Fruit fly (Drosophila melanogaster) whole organism, embryonic: ENCODE measurements around the gene CG42268.

ENCODE experiments used
- Adf1 ChIP-seq: fragments of 200-800 bp; sonication (Bioruptor generic); IDR thresholded peaks from 2 replicates; pipeline ENCODE4 v1.3.6; 2022; ENCODE audit warnings: missing biosample characterization, missing genetic modification characterization
- Atf3 ChIP-seq: fragments of 200-800 bp; sonication (Bioruptor generic); optimal IDR thresholded peaks from 3 replicates; lab custom pipeline; 2016; ENCODE audit warnings: missing biosample characterization, missing genetic modification characterization
- Bgb ChIP-seq: fragments of 200-800 bp; sonication (Bioruptor generic); IDR thresholded peaks from 2 replicates; pipeline ENCODE4 v1.3.6; 2022; ENCODE audit warnings: missing biosample characterization, missing genetic modification characterization; ENCODE audit not compliant: partially characterized antibody
- CG10267 ChIP-seq: fragments of 200-800 bp; sonication (Bioruptor generic); optimal IDR thresholded peaks from 2 replicates; lab custom pipeline; 2018; ENCODE audit warnings: missing biosample characterization, mild to moderate bottlenecking, missing genetic modification characterization, moderate library complexity
- CG10321 ChIP-seq: fragments of 200-800 bp; sonication (Bioruptor generic); IDR thresholded peaks from 2 replicates; pipeline ENCODE4 v1.3.6; 2022; ENCODE audit warnings: missing biosample characterization, missing genetic modification characterization
- CG10366 ChIP-seq: fragments of 200-800 bp; sonication (Bioruptor generic); IDR thresholded peaks from 2 replicates; pipeline ENCODE4 v1.3.6; 2022; ENCODE audit warnings: missing biosample characterization, missing genetic modification characterization
- CG10979 ChIP-seq: fragments of 200-800 bp; sonication (Bioruptor generic); optimal IDR thresholded peaks from 2 replicates; lab custom pipeline; 2018; ENCODE audit warnings: missing biosample characterization, mild to moderate bottlenecking, missing genetic modification characterization, moderate library complexity
- CG12104 ChIP-seq: fragments of 200-800 bp; sonication (Bioruptor generic); optimal IDR thresholded peaks from 3 replicates; lab custom pipeline; 2016; ENCODE audit warnings: missing biosample characterization, missing genetic modification characterization
- CG14710 ChIP-seq: fragments of 200-800 bp; sonication (Bioruptor generic); optimal IDR thresholded peaks from 3 replicates; lab custom pipeline; 2019; ENCODE audit warnings: missing biosample characterization, mild to moderate bottlenecking, missing genetic modification characterization, moderate library complexity
- CG1529 ChIP-seq: fragments of 200-800 bp; sonication (Bioruptor generic); optimal IDR thresholded peaks from 3 replicates; lab custom pipeline; 2018; ENCODE audit warnings: missing biosample characterization, missing genetic modification characterization
- CG1647 ChIP-seq: fragments of 200-800 bp; sonication (Bioruptor generic); optimal IDR thresholded peaks from 3 replicates; lab custom pipeline; 2016; ENCODE audit warnings: missing biosample characterization, missing genetic modification characterization
- CG17385 ChIP-seq: fragments of 200-800 bp; sonication (Bioruptor generic); optimal IDR thresholded peaks from 3 replicates; lab custom pipeline; 2018; ENCODE audit warnings: missing biosample characterization, mild to moderate bottlenecking, missing genetic modification characterization
- CG18599 ChIP-seq: fragments of 200-800 bp; sonication (Bioruptor generic); optimal IDR thresholded peaks from 3 replicates; lab custom pipeline; 2017; ENCODE audit warnings: missing biosample characterization, missing genetic modification characterization, mild to moderate bottlenecking, moderate library complexity, missing genetic modification reagents
- CG2120 ChIP-seq: fragments of 200-800 bp; sonication (Bioruptor generic); optimal IDR thresholded peaks from 3 replicates; lab custom pipeline; 2016; ENCODE audit warnings: missing biosample characterization, missing genetic modification characterization
- CG2712 ChIP-seq: fragments of 200-800 bp; optimal IDR thresholded peaks from 3 replicates; lab custom pipeline; 2019; ENCODE audit warnings: missing biosample characterization, mild to moderate bottlenecking, missing genetic modification characterization, moderate library complexity
- CG32767 ChIP-seq: fragments of 200-800 bp; sonication (Bioruptor generic); IDR thresholded peaks from 2 replicates; pipeline ENCODE4 v1.3.6; 2022; ENCODE audit warnings: missing biosample characterization, missing genetic modification characterization
- CG32772 ChIP-seq: fragments of 200-800 bp; sonication (Bioruptor generic); IDR thresholded peaks from 2 replicates; pipeline ENCODE4 v1.3.6; 2022; ENCODE audit warnings: missing biosample characterization, missing genetic modification characterization
- CG4424 ChIP-seq: fragments of 200-800 bp; sonication (Bioruptor generic); optimal IDR thresholded peaks from 3 replicates; lab custom pipeline; 2016; ENCODE audit warnings: missing biosample characterization, missing genetic modification characterization
- CG4730 ChIP-seq: fragments of 200-800 bp; sonication (Bioruptor generic); IDR thresholded peaks from 2 replicates; pipeline ENCODE4 v1.3.6; 2022; ENCODE audit warnings: missing biosample characterization, missing genetic modification characterization
- CG5180 ChIP-seq: fragments of 200-800 bp; sonication (Bioruptor generic); optimal IDR thresholded peaks from 3 replicates; lab custom pipeline; 2017; ENCODE audit warnings: missing biosample characterization, missing genetic modification characterization, mild to moderate bottlenecking, moderate library complexity, missing genetic modification reagents
- CG5245 ChIP-seq: fragments of 200-800 bp; sonication (Bioruptor generic); optimal IDR thresholded peaks from 3 replicates; lab custom pipeline; 2016; ENCODE audit warnings: missing biosample characterization, missing genetic modification characterization
- CG6654 ChIP-seq: fragments of 200-800 bp; sonication (Bioruptor generic); optimal IDR thresholded peaks from 2 replicates; lab custom pipeline; 2017; ENCODE audit warnings: missing biosample characterization, mild to moderate bottlenecking, missing genetic modification characterization
- CG9215 ChIP-seq: fragments of 200-800 bp; sonication (Bioruptor generic); IDR thresholded peaks from 2 replicates; pipeline ENCODE4 v1.3.6; 2022; ENCODE audit warnings: missing biosample characterization, missing genetic modification characterization
- CG9437 ChIP-seq: fragments of 200-800 bp; sonication (Bioruptor generic); optimal IDR thresholded peaks from 2 replicates; lab custom pipeline; 2018; ENCODE audit warnings: missing biosample characterization, mild to moderate bottlenecking, missing genetic modification characterization
- Eip74EF ChIP-seq, 2 experiments: fragments of 200-800 bp in 1 of 2; fragments of >200 bp in 1 of 2; sonication (Bioruptor generic) in 1 of 2; optimal IDR thresholded peaks; 2 replicates each; lab custom pipeline; 2017 to 2019; ENCODE audit warnings: missing biosample characterization in 2 of 2, missing genetic modification characterization in 2 of 2, mild to moderate bottlenecking in 1 of 2, moderate library complexity in 1 of 2
- HLH4C ChIP-seq: fragments of 200-800 bp; sonication (Bioruptor generic); IDR thresholded peaks from 3 replicates; pipeline ENCODE4 v1.3.6; 2022; ENCODE audit warnings: missing biosample characterization, missing genetic modification characterization; ENCODE audit not compliant: partially characterized antibody
- Med ChIP-seq: fragments of 200-800 bp; sonication (Bioruptor generic); peaks from one replicate; lab custom pipeline; 2016; ENCODE audit warnings: missing biosample characterization, missing genetic modification characterization, mild to moderate bottlenecking, inconsistent platforms, moderate library complexity
- Meics ChIP-seq: fragments of 200-800 bp; sonication (Bioruptor generic); optimal IDR thresholded peaks from 2 replicates; lab custom pipeline; 2017; ENCODE audit warnings: missing biosample characterization, mild to moderate bottlenecking, missing genetic modification characterization
- NFAT ChIP-seq: fragments of 200-800 bp; sonication (Bioruptor generic); IDR thresholded peaks from 2 replicates; pipeline ENCODE4 v1.3.6; 2022; ENCODE audit warnings: missing biosample characterization, missing genetic modification characterization
- Neu2 ChIP-seq: fragments of 200-800 bp; sonication (Bioruptor generic); optimal IDR thresholded peaks from 3 replicates; lab custom pipeline; 2016; ENCODE audit warnings: missing biosample characterization, missing genetic modification characterization, borderline replicate concordance
- Opbp ChIP-seq: fragments of 200-800 bp; sonication (Bioruptor generic); IDR thresholded peaks from 3 replicates; pipeline ENCODE4 v1.3.6; 2022; ENCODE audit warnings: missing biosample characterization, missing genetic modification characterization; ENCODE audit not compliant: partially characterized antibody
- Pdp1 ChIP-seq, 2 experiments: fragments of 200-800 bp; sonication (Bioruptor generic); optimal IDR thresholded peaks; 3 replicates each; lab custom pipeline; 2016; ENCODE audit warnings: missing biosample characterization in 2 of 2, missing genetic modification characterization in 2 of 2, mild to moderate bottlenecking in 1 of 2, moderate library complexity in 1 of 2
- Ptx1 ChIP-seq: fragments of 200-800 bp; sonication (Bioruptor generic); IDR thresholded peaks from 2 replicates; pipeline ENCODE4 v1.3.6; 2022; ENCODE audit warnings: missing biosample characterization, missing genetic modification characterization
- Rfx ChIP-seq: fragments of 200-800 bp; sonication (Bioruptor generic); IDR thresholded peaks from 2 replicates; pipeline ENCODE4 v1.3.6; 2022; ENCODE audit warnings: missing biosample characterization, missing genetic modification characterization
- Rx ChIP-seq: fragments of 200-800 bp; sonication (Bioruptor generic); IDR thresholded peaks from 2 replicates; pipeline ENCODE4 v1.3.6; 2022; ENCODE audit warnings: missing biosample characterization, missing genetic modification characterization
- Sin3A ChIP-seq: fragments of >200 bp; optimal IDR thresholded peaks from 2 replicates; lab custom pipeline; 2018
- Trl ChIP-seq, 3 experiments: fragments of >200 bp in 2 of 3; fragments of 200-800 bp in 1 of 3; sonication (Bioruptor generic) in 1 of 3; optimal IDR thresholded peaks; 2 replicates in 1 of 3; 3 replicates in 2 of 3; lab custom pipeline; 2016 to 2017; ENCODE audit warnings: missing biosample characterization in 1 of 3, missing genetic modification characterization in 1 of 3
- ara ChIP-seq: fragments of 200-800 bp; sonication (Bioruptor generic); IDR thresholded peaks from 2 replicates; pipeline ENCODE4 v1.3.6; 2022; ENCODE audit warnings: missing biosample characterization, missing genetic modification characterization
- cad ChIP-seq: fragments of >200 bp; optimal IDR thresholded peaks from 2 replicates; lab custom pipeline; 2017; ENCODE audit warnings: missing biosample characterization, missing genetic modification characterization
- chif ChIP-seq, 2 experiments: fragments of 200-800 bp; sonication (Bioruptor generic); optimal IDR thresholded peaks; 3 replicates each; lab custom pipeline; 2016; ENCODE audit warnings: missing biosample characterization in 2 of 2, missing genetic modification characterization in 2 of 2
- ci ChIP-seq: fragments of 200-800 bp; sonication (Bioruptor generic); IDR thresholded peaks from 3 replicates; pipeline ENCODE4 v1.3.6; 2022; ENCODE audit warnings: missing biosample characterization, missing genetic modification characterization
- gcm ChIP-seq: fragments of 200-800 bp; sonication (Bioruptor generic); optimal IDR thresholded peaks from 2 replicates; lab custom pipeline; 2019; ENCODE audit warnings: missing biosample characterization, mild to moderate bottlenecking, missing genetic modification characterization, moderate library complexity
- gcm2 ChIP-seq: fragments of 200-800 bp; sonication (Bioruptor generic); optimal IDR thresholded peaks from 2 replicates; lab custom pipeline; 2016; ENCODE audit warnings: missing biosample characterization, missing genetic modification characterization
- grn ChIP-seq: fragments of 200-800 bp; sonication (Bioruptor generic); optimal IDR thresholded peaks from 3 replicates; lab custom pipeline; 2017; ENCODE audit warnings: missing biosample characterization, missing genetic modification characterization
- jigr1 ChIP-seq: fragments of 200-800 bp; sonication (Bioruptor generic); IDR thresholded peaks from 3 replicates; pipeline ENCODE4 v1.3.6; 2022; ENCODE audit warnings: missing biosample characterization, missing genetic modification characterization
- nau ChIP-seq: fragments of 200-800 bp; sonication (Bioruptor generic); optimal IDR thresholded peaks from 3 replicates; lab custom pipeline; 2017; ENCODE audit warnings: missing biosample characterization, mild to moderate bottlenecking, missing genetic modification characterization, missing genetic modification reagents
- odd ChIP-seq: fragments of 200-800 bp; sonication (Bioruptor generic); optimal IDR thresholded peaks from 2 replicates; lab custom pipeline; 2017; ENCODE audit warnings: missing biosample characterization, mild to moderate bottlenecking, missing genetic modification characterization
- peb ChIP-seq: fragments of 200-800 bp; sonication (Bioruptor generic); IDR thresholded peaks from 2 replicates; pipeline ENCODE4 v1.3.6; 2022; ENCODE audit warnings: missing biosample characterization, missing genetic modification characterization
- pros ChIP-seq: fragments of 200-800 bp; sonication (Bioruptor generic); optimal IDR thresholded peaks from 3 replicates; lab custom pipeline; 2019; ENCODE audit warnings: missing biosample characterization, mild to moderate bottlenecking, missing genetic modification characterization, moderate library complexity
- seq ChIP-seq: fragments of 200-800 bp; sonication (Bioruptor generic); IDR thresholded peaks from 2 replicates; pipeline ENCODE4 v1.3.6; 2022; ENCODE audit warnings: missing biosample characterization, missing genetic modification characterization
- usp ChIP-seq: fragments of >200 bp; optimal IDR thresholded peaks from 2 replicates; lab custom pipeline; 2017; ENCODE audit warnings: missing biosample characterization, missing genetic modification characterization

The CG42268 gene

dm6 chr3L:9751625-9752024 lies 8.6 kb downstream of the CG42268 start (continued):
- TF ChIP-seq Opbp (GFP tag; lab: Robert Waterston, UW) (0 out of 3 replicates have a peak, but pooled peaks have one; percentile 41), CG9437 (GFP tag; lab: Kevin White, UChicago) (no peak), seq (GFP tag; lab: Robert Waterston, UW) (peak; percentile 78), gcm (GFP tag; lab: Kevin White, UChicago) (no peak), CG2712 (tag; lab: Kevin White, UChicago) (peak; percentile 26), CG10267 (tag; lab: Kevin White, UChicago) (no peak), HLH4C (GFP tag; lab: Robert Waterston, UW) (no peak), Pdp1 (GFP tag; optimal IDR thresholded peaks at IDR 0.05; lab: Kevin White, UChicago) (no peak), jigr1 (no peak), gcm2 (GFP tag; lab: Kevin White, UChicago) (no peak), Atf3 (GFP tag; lab: Kevin White, UChicago) (no peak), CG1529 (GFP tag; lab: Kevin White, UChicago) (no peak), CG17385 (GFP tag; lab: Kevin White, UChicago) (no peak), CG5180 (GFP tag; lab: Kevin White, UChicago) (no peak), CG10366 (GFP tag; lab: Robert Waterston, UW) (no peak), CG32767 (no peak), CG32772 (GFP tag; lab: Robert Waterston, UW) (0 out of 2 replicates have a peak, but pooled peaks have one; percentile 9), CG4730 (GFP tag; lab: Robert Waterston, UW) (no peak), CG10979 (tag; lab: Kevin White, UChicago) (no peak), CG12104 (GFP tag; lab: Kevin White, UChicago) (no peak), Eip74EF (GFP tag; optimal IDR thresholded peaks at IDR 0.05; lab: Kevin White, UChicago) (no peak), Sin3A (lab: Kevin White, UChicago) (no peak), pros (GFP tag; lab: Kevin White, UChicago) (no peak), CG10321 (GFP tag; lab: Robert Waterston, UW) (no peak), CG6654 (GFP tag; lab: Kevin White, UChicago) (no peak), CG4424 (no peak), Rfx (GFP tag; lab: Robert Waterston, UW) (no peak), usp (GFP tag; lab: Kevin White, UChicago) (no peak), CG18599 (no peak), Rx (GFP tag; lab: Robert Waterston, UW) (no peak), cad (no peak), chif (GFP tag; optimal IDR thresholded peaks at IDR 0.05; lab: Kevin White, UChicago) (no peak), NFAT (GFP tag; lab: Robert Waterston, UW) (peak; percentile 11; the same call in 1 of the 2 replicates), nau (GFP tag; lab: Kevin White, UChicago) (no peak), Meics (GFP tag; lab: Kevin White, UChicago) (no peak), Trl (optimal IDR thresholded peaks at IDR 0.05; lab: Kevin White, UChicago) (peak; percentile 41 to 45), Trl (GFP tag; optimal IDR thresholded peaks at IDR 0.05; lab: Kevin White, UChicago) (no peak), Adf1 (GFP tag; lab: Robert Waterston, UW) (no peak), Ptx1 (0 out of 2 replicates have a peak, but pooled peaks have one; percentile 24), ci (GFP tag; lab: Robert Waterston, UW) (no peak), Bgb (GFP tag; lab: Robert Waterston, UW) (peak; percentile 42; the same call in 1 of the 2 replicates), CG5245 (GFP tag; lab: Kevin White, UChicago) (no peak), Neu2 (GFP tag; lab: Kevin White, UChicago) (no peak), CG2120 (GFP tag; lab: Kevin White, UChicago) (no peak), Med (peak; percentile 48), CG9215 (GFP tag; lab: Robert Waterston, UW) (peak; percentile 22; the same call in 1 of the 2 replicates), CG1647 (GFP tag; lab: Kevin White, UChicago) (no peak), grn (GFP tag; lab: Kevin White, UChicago) (no peak), CG14710 (tag; lab: Kevin White, UChicago) (no peak), ara (GFP tag; lab: Robert Waterston, UW) (no peak), peb (no peak), odd (GFP tag; lab: Kevin White, UChicago) (no peak)
